Worm (Caenorhabditis elegans) whole organism, midembryonic: ENCODE data around the gene C24A8.6.
"Not testable (repeated sequence)": the region's sequence is repeated elsewhere in the genome, so short reads cannot be mapped to it uniquely, and the experiment has no call there.

Experiments used
- T22C8.4 ChIP-seq: fragments of 200-800 bp; sonication (Bioruptor generic); IDR thresholded peaks from 2 replicates; pipeline ENCODE4 v1.3.6; 2022; ENCODE audit warnings: missing genetic modification characterization, missing compliant biosample characterization
- cog-1 ChIP-seq: sonication (generic microtip); optimal IDR thresholded peaks from 2 replicates; lab custom pipeline; 2016; ENCODE audit warnings: missing genetic modification characterization, missing compliant biosample characterization
- flt-1 ChIP-seq: fragments of 200-800 bp; sonication (Bioruptor generic); IDR thresholded peaks from 2 replicates; pipeline ENCODE4 v1.3.6; 2022; ENCODE audit warnings: missing genetic modification characterization, missing compliant biosample characterization
- klf-2 ChIP-seq: fragments of 200-800 bp; sonication (Bioruptor generic); conservative IDR thresholded peaks from 2 replicates; pipeline ENCODE4 v1.3.6; 2022; ENCODE audit warnings: missing genetic modification reagents, missing genetic modification characterization, missing compliant biosample characterization
- med-1 ChIP-seq: sonication (generic microtip); optimal IDR thresholded peaks from 2 replicates; lab custom pipeline; 2017; ENCODE audit warnings: missing genetic modification characterization, mild to moderate bottlenecking, missing compliant biosample characterization, antibody characterized with exemption, missing genetic modification reagents; ENCODE audit not compliant: insufficient read depth
- ref-1 ChIP-seq: fragments of 200-800 bp; sonication (Bioruptor generic); conservative IDR thresholded peaks from 2 replicates; pipeline ENCODE4 v1.3.6; 2022; ENCODE audit warnings: missing genetic modification reagents, missing genetic modification characterization, missing compliant biosample characterization
- tab-1 ChIP-seq: fragments of 200-800 bp; sonication (Bioruptor generic); IDR thresholded peaks from 2 replicates; pipeline ENCODE4 v1.3.6; 2022; ENCODE audit warnings: missing genetic modification characterization, missing compliant biosample characterization
- ztf-23 ChIP-seq: fragments of 200-800 bp; sonication (Bioruptor generic); IDR thresholded peaks from 2 replicates; pipeline ENCODE4 v1.3.6; 2022; ENCODE audit warnings: missing genetic modification reagents, missing genetic modification characterization, missing compliant biosample characterization
- ztf-29 ChIP-seq: fragments of 200-800 bp; sonication (Bioruptor generic); IDR thresholded peaks from 2 replicates; pipeline ENCODE4 v1.3.6; 2022; ENCODE audit warnings: missing genetic modification reagents, missing genetic modification characterization, missing compliant biosample characterization

Gene C24A8.6

DNA sequence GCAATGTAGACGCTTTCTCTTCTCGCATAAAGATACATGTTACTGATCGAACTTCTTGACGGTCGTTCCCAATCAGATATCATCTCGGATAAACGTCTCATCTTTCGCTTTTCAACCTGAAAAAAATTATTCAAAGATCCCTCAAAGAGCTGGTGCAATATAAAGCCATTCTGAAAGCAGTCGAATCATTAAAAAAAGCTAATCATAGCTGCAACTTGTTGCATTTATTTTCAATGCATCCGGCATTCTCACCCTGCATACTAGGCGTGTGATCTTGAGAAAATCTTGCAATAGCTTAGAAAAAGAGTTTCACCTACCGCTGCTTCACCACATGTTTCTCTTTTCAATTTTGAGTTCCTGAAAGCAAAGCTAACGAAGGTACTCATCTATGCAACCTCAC lies at the start of gene C24A8.6:
TSS of gene C24A8.6 (minus strand) at position 101 of the 400 bp plus-strand sequence.
- TF ChIP-seq T22C8.4, ztf-23, flt-1: not testable (repeated sequence)

DNA sequence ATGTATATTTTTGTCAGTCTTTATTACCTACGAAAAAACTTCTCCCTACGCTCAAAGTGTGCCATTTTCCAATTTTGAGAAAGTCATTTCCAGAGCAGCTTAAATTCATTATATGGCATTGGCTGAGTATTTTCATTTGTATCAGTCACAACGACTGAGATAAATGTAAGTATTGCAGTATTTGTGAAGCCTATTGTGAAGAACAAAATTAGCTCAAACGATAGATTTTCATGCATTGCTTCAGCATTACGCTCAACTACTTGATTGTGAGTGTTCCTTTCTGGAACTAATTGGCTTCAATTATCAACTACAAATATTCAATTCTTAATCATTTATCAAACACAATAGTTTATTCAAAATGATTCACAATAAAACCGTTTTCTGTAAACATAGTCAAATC lies 45.5 kb upstream of the C24A8.6 start, which contains the start of gene R160.12:
TSS of gene R160.12 (minus strand) at position 101 of the 400 bp plus-strand sequence.
- TF ChIP-seq klf-2 (no peak), T22C8.4 (no peak), ztf-29 (GFP tag; lab: Robert Waterston, UW) (no peak), ref-1 (GFP tag; lab: Robert Waterston, UW) (no peak), flt-1 (no peak), ztf-23 (no peak), med-1 (GFP tag; lab: Kevin White, UChicago) (no peak), tab-1 (GFP tag; lab: Robert Waterston, UW) (no peak), cog-1 (no peak)

DNA sequence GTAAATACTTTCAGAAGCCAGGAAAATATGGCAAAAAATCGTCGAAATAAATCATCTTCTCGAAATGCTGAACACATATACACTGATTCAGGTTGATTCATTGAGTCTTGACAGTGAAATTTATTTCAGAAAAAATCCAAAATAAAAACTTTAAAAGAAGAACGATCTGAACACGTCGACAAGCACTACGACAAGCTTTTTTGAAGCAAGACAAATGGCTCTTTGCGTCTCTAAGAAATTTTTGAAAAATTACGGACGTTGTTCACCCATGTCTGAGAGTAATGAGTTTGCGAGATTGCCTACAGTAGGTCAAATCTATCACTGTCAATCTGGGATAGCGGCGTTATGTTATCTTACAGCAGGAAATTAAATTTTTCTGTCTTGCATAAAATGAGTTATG lies 44.6 kb upstream of the C24A8.6 start, which contains the start of gene R160.2:
TSS of gene R160.2 (minus strand) at position 101 of the 400 bp plus-strand sequence.
- TF ChIP-seq ref-1 (GFP tag; lab: Robert Waterston, UW): no peak
- no peak for TF ChIP-seq ztf-29 (GFP tag; lab: Robert Waterston, UW)
- TF ChIP-seq klf-2: no peak
- no peak for TF ChIP-seq cog-1
- TF ChIP-seq ztf-23: no peak
- TF ChIP-seq T22C8.4: no peak
- TF ChIP-seq tab-1 (GFP tag; lab: Robert Waterston, UW): no peak
- no peak for TF ChIP-seq flt-1
- TF ChIP-seq med-1 (GFP tag; lab: Kevin White, UChicago): no peak

DNA sequence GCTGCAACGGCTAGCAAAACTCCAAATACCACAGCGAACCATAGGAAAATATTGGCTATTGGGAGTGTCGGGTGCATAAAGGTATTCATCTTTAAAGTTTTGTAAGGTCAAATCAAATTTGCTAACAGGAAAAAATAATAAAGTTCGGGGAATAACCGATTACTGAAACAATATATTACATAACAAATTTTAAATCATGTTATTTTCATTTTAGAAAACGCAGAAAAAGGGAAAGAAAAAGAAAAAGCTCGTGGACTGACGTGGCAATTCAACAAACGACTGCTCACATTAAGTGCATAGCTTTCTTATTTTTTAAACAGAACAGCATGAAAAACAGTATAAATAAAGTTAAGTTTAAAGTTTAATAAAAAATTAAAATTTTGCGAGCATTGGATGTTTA lies 40.9 kb upstream of the C24A8.6 start, which contains the start of gene R160.6:
TSS of gene R160.6 (minus strand) at position 101 of the 400 bp plus-strand sequence.
- TF ChIP-seq med-1 (GFP tag; lab: Kevin White, UChicago) (no peak), cog-1 (no peak), ztf-29 (GFP tag; lab: Robert Waterston, UW) (no peak), flt-1 (no peak), klf-2 (no peak), tab-1 (GFP tag; lab: Robert Waterston, UW) (no peak), ref-1 (GFP tag; lab: Robert Waterston, UW) (no peak), ztf-23 (no peak), T22C8.4 (no peak)

DNA sequence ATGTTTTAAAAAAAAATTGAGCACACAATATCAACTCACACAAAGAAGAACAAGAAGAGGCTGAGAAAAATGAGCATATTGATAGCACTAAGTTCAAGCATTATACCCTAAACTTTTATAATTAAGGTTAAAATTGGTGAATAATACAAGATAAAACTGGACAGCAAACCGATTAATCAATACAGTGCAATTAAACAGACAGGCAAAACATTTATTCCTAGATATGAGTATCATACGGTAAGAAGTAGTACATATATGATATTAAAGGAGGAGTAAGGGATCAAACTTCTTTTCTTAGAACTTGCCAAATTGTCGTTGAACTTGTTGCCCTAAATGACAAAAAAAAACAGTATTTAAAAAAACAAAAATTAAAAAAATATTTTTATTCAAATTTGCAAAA lies 39.8 kb upstream of the C24A8.6 start, which contains the start of gene R160.14:
TSS of gene R160.14 (minus strand) at position 101 of the 400 bp plus-strand sequence.
- TF ChIP-seq med-1 (GFP tag; lab: Kevin White, UChicago) (no peak), ref-1 (GFP tag; lab: Robert Waterston, UW) (no peak), cog-1 (no peak), flt-1 (no peak), ztf-23 (no peak), ztf-29 (GFP tag; lab: Robert Waterston, UW) (no peak), tab-1 (GFP tag; lab: Robert Waterston, UW) (no peak), T22C8.4 (no peak), klf-2 (no peak)

DNA sequence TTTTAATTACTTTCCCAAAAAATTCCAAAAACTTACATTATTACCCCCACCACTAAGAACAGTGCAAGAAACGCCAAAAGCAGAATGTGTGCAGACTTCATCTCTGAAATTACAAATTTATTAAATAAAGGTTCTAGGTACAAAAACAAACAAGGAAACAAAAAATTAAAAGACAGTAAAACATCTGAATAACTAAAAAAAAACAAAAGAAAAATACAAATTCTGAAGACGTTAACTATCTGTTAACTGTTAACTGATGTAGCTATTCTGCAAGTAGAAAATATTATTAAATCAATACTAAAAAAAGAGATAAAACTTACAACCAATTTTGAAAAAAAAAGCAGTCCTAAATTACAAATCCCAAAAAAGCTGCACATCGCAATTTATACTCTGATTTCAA lies 39.2 kb upstream of the C24A8.6 start, which contains the start of gene R160.13:
TSS of gene R160.13 (minus strand) at position 101 of the 400 bp plus-strand sequence.
- TF ChIP-seq klf-2 (no peak), flt-1 (no peak), tab-1 (GFP tag; lab: Robert Waterston, UW) (no peak), T22C8.4 (no peak), cog-1 (no peak), ztf-29 (GFP tag; lab: Robert Waterston, UW) (no peak), ztf-23 (no peak), med-1 (GFP tag; lab: Kevin White, UChicago) (no peak), ref-1 (GFP tag; lab: Robert Waterston, UW) (no peak)

DNA sequence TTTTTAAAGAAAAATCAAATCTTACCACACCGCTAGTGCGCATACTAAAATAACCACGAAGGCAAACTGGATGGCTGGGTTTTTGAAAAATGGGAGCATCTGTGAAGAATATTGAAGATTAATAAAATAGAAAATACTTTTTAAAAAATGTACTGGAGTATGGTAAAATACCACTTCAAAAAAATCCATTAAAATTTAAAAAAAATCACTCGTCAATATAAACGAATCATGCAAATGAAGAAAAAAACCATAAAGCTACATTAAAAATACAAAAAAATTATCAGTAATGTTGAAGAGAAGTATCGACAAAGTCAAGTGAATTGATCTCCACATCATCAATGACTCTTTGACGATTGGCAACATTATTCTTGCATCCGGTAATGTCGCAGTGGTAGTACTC lies 38.6 kb upstream of the C24A8.6 start, which contains the start of gene R160.5:
TSS of gene R160.5 (minus strand) at position 101 of the 400 bp plus-strand sequence.
- TF ChIP-seq ztf-29 (GFP tag; lab: Robert Waterston, UW): no peak

DNA sequence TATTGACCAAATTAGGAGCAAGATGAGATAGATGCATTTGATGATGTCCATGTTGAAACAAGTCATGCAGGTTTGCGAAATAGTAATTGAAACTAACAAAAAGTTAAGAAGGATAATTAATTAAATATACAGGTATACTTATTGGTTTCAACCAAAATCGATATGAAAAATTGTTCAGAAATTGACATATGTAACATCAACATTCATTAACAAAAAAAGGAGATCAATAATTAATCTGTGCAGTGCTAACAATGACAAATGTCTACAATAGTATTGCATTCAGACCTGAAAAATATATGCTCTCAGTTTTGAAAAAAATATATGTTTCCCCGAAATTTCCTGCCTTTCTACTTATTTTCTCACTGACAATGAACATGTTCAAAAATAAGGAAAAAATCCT lies 36.6 kb upstream of the C24A8.6 start, which contains the start of gene R160.4:
TSS of gene R160.4 (minus strand) at position 101 of the 400 bp plus-strand sequence.
- TF ChIP-seq flt-1: no peak
- no peak for TF ChIP-seq T22C8.4
- no peak for TF ChIP-seq ztf-23
- no peak for TF ChIP-seq ref-1 (GFP tag; lab: Robert Waterston, UW)
- no peak for TF ChIP-seq cog-1

DNA sequence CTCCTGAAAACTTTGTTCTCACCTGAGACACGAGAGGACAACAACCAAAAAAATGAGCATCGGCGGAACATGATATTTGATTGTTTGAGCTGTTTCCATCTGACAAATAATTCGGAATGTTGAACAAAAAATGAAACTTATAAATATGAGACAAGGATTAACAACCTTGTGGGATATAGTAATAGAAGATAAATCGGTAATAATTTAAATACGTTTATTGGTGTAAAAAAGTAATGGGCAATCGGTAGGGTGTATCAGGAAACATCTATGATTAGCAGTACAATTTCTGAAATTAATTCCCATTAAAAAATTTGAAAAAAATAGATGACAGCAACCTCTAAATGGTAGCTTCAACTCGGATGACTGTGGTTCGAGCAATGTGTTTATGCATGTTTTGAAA lies 35.2 kb upstream of the C24A8.6 start, which contains the start of gene R160.10:
TSS of gene R160.10 (minus strand) at position 101 of the 400 bp plus-strand sequence.
- no peak for TF ChIP-seq tab-1 (GFP tag; lab: Robert Waterston, UW)
- no peak for TF ChIP-seq med-1 (GFP tag; lab: Kevin White, UChicago)
- TF ChIP-seq cog-1: no peak
- TF ChIP-seq flt-1: no peak
- TF ChIP-seq ztf-29 (GFP tag; lab: Robert Waterston, UW): no peak
- no peak for TF ChIP-seq T22C8.4

DNA sequence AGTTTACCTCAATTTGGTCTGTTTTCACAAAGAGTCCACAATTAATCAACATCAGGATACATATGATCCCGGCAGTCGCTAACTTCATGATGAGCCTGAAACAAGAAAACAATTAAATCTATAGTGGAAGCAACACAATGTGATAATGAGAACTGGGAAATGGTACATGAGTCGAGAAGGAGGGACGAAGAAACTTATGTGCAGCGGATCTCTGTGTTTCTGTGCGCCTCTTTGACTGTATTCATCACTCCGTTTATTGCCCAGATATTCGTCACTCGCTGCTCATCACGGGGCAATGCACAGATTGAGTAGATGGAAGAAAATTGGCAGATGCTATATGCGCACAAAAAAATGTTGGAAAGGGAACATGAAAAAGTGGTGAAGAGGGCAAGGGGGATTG lies 34.0 kb upstream of the C24A8.6 start, which contains the start of gene R160.3:
TSS of gene R160.3 (minus strand) at position 101 of the 400 bp plus-strand sequence.
- TF ChIP-seq ztf-29 (GFP tag; lab: Robert Waterston, UW) (no peak), tab-1 (GFP tag; lab: Robert Waterston, UW) (no peak), cog-1 (no peak), ref-1 (GFP tag; lab: Robert Waterston, UW) (no peak), med-1 (GFP tag; lab: Kevin White, UChicago) (no peak), T22C8.4 (no peak), flt-1 (no peak), klf-2 (no peak), ztf-23 (no peak)

DNA sequence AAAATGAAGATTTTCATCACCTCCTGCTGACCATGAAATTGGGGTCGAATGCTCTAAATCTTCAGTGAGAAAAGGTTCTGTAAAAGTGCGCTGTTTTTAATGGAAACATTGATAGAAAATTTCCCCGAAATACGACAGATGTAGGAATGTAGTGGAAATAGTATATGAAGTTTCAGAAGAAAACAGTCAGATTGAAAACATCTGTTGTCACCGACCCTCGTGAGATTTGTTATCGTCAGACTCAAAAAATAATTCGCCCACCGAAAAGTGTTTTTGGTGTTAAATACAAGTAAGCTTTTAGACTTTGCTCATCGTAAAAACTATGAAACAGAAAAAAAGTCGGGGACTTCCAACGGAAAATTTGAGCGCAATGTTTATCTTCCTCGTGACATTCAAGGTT lies 32.7 kb upstream of the C24A8.6 start, which contains the start of gene F14H12.8:
TSS of gene F14H12.8 (minus strand) at position 101 of the 400 bp plus-strand sequence.
- TF ChIP-seq tab-1 (GFP tag; lab: Robert Waterston, UW) (no peak), T22C8.4 (no peak), med-1 (GFP tag; lab: Kevin White, UChicago) (no peak), cog-1 (no peak), klf-2 (no peak), ztf-23 (no peak), ref-1 (GFP tag; lab: Robert Waterston, UW) (no peak), flt-1 (no peak), ztf-29 (GFP tag; lab: Robert Waterston, UW) (no peak)
